Worm (Caenorhabditis elegans) whole organism, midembryonic: ENCODE results near the gene praf-3.

Source experiments
- klf-2 ChIP-seq: fragments of 200-800 bp; sonication (Bioruptor generic); conservative IDR thresholded peaks from 2 replicates; pipeline ENCODE4 v1.3.6; 2022; ENCODE audit warnings: missing genetic modification reagents, missing genetic modification characterization, missing compliant biosample characterization
- med-1 ChIP-seq: sonication (generic microtip); optimal IDR thresholded peaks from 2 replicates; lab custom pipeline; 2017; ENCODE audit warnings: missing genetic modification characterization, mild to moderate bottlenecking, missing compliant biosample characterization, antibody characterized with exemption, missing genetic modification reagents; ENCODE audit not compliant: insufficient read depth
- ref-1 ChIP-seq: fragments of 200-800 bp; sonication (Bioruptor generic); conservative IDR thresholded peaks from 2 replicates; pipeline ENCODE4 v1.3.6; 2022; ENCODE audit warnings: missing genetic modification reagents, missing genetic modification characterization, missing compliant biosample characterization
- tab-1 ChIP-seq: fragments of 200-800 bp; sonication (Bioruptor generic); IDR thresholded peaks from 2 replicates; pipeline ENCODE4 v1.3.6; 2022; ENCODE audit warnings: missing genetic modification characterization, missing compliant biosample characterization
- ztf-23 ChIP-seq: fragments of 200-800 bp; sonication (Bioruptor generic); IDR thresholded peaks from 2 replicates; pipeline ENCODE4 v1.3.6; 2022; ENCODE audit warnings: missing genetic modification reagents, missing genetic modification characterization, missing compliant biosample characterization

DNA sequence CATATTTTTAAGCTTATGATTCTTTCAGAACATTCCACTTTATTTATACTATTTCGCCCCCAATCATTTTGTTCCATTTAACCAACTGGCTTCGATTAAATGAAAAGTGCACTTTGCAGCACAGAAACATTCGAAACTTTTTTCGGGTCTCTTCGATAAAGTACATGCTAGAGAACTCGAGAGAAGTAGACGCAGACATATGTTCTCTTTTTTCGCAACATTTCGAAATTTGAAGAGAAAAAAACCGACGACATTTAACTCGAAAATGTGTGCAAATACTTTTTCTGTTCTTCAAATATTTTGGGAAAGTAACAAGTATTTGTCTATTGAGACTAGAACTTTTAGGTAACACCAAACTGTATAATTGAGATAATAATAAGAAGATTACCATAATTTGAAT, 2.9 kb upstream of the praf-3 start:
- no peak for TF ChIP-seq ref-1 (GFP tag; lab: Robert Waterston, UW)
- TF ChIP-seq klf-2 (GFP tag; lab: Robert Waterston, UW) = no peak
- no peak for TF ChIP-seq med-1 (GFP tag; lab: Kevin White, UChicago)
- no peak for TF ChIP-seq tab-1
- no peak for TF ChIP-seq ztf-23 (GFP tag; lab: Robert Waterston, UW)
